Fruit fly (Drosophila melanogaster): ENCODE data around the gene Or85e.
A peak's percentile ranks its signal among the peaks of the same experiment; 100 is the strongest.

Or85e gene

dm6 chr3R:8670529-8671491 lies 35.1 kb upstream of the Or85e start, which contains the start of gene p (continued):
- TF ChIP-seq CG8478 (optimal IDR thresholded peaks at IDR 0.05): no peak
- TF ChIP-seq CG11696 (GFP tag; IDR thresholded peaks at IDR 0.05): no peak
- TF ChIP-seq CG3065 (GFP tag; optimal IDR thresholded peaks at IDR 0.05): no peak
- no peak for TF ChIP-seq CG9437 (GFP tag; optimal IDR thresholded peaks at IDR 0.05)
- TF ChIP-seq Oaz (GFP tag; IDR thresholded peaks at IDR 0.05): no peak
- peak; percentile 57 for TF ChIP-seq nerfin-1 (tag; optimal IDR thresholded peaks at IDR 0.05)
- TF ChIP-seq sim (GFP tag; IDR thresholded peaks at IDR 0.05): peak; percentile 48; the same call in 1 of the 2 replicates
- peak; percentile 51 for TF ChIP-seq Rfx (GFP tag; IDR thresholded peaks at IDR 0.05)
- peak; percentile 37 for TF ChIP-seq Drgx (GFP tag; IDR thresholded peaks at IDR 0.05)
- TF ChIP-seq ATbp (GFP tag; optimal IDR thresholded peaks at IDR 0.05): peak; percentile 42
- TF ChIP-seq ind (GFP tag; optimal IDR thresholded peaks at IDR 0.05): peak; percentile 30
- TF ChIP-seq ase (GFP tag; IDR thresholded peaks at IDR 0.05): no peak
- TF ChIP-seq CG4360 (GFP tag; IDR thresholded peaks at IDR 0.05): no peak
- TF ChIP-seq tap (tag; optimal IDR thresholded peaks at IDR 0.05): peak; percentile 4
- no peak for TF ChIP-seq abd-A (tag; optimal IDR thresholded peaks at IDR 0.05)
- TF ChIP-seq NC2α (GFP tag; optimal IDR thresholded peaks at IDR 0.05): peak; percentile 2
- TF ChIP-seq CG16779 (GFP tag; IDR thresholded peaks at IDR 0.05): no peak
- TF ChIP-seq tgo (GFP tag; IDR thresholded peaks at IDR 0.05): no peak
- no peak for TF ChIP-seq zfh1 (GFP tag; IDR thresholded peaks at IDR 0.05)
- 0 out of 2 replicates have a peak, but pooled peaks have one; percentile 28 for TF ChIP-seq Atf6 (GFP tag; IDR thresholded peaks at IDR 0.05)
- no peak for TF ChIP-seq ato (GFP tag; IDR thresholded peaks at IDR 0.05; ENCODE audit: partially characterized antibody)
- peak; percentile 78 for TF ChIP-seq cwo (GFP tag; optimal IDR thresholded peaks at IDR 0.05)
- 0 out of 2 replicates have a peak, but pooled peaks have one; percentile 21 for TF ChIP-seq wdn (GFP tag; IDR thresholded peaks at IDR 0.05)
- TF ChIP-seq CG10366 (GFP tag; IDR thresholded peaks at IDR 0.05): no peak
- TF ChIP-seq pb (GFP tag; optimal IDR thresholded peaks at IDR 0.05): peak; percentile 13
- no peak for TF ChIP-seq usp (GFP tag; optimal IDR thresholded peaks at IDR 0.05)
- peak; percentile 30 for TF ChIP-seq CG15269 (tag; optimal IDR thresholded peaks at IDR 0.05)
- TF ChIP-seq PHDP (tag; optimal IDR thresholded peaks at IDR 0.05): peak; percentile 56
- TF ChIP-seq CG1792 (GFP tag; optimal IDR thresholded peaks at IDR 0.05): no peak
- TF ChIP-seq Side (GFP tag; optimal IDR thresholded peaks at IDR 0.05): peak; percentile 28
- no peak for TF ChIP-seq btn (GFP tag; optimal IDR thresholded peaks at IDR 0.05)
- TF ChIP-seq emc (GFP tag; optimal IDR thresholded peaks at IDR 0.05): peak; percentile 22
- peak; percentile 14 for TF ChIP-seq CG13624 (GFP tag; optimal IDR thresholded peaks at IDR 0.05)
- peak; percentile 13 for TF ChIP-seq nmo (GFP tag; optimal IDR thresholded peaks at IDR 0.05)
- TF ChIP-seq z (GFP tag; IDR thresholded peaks at IDR 0.05): no peak
- no peak for TF ChIP-seq Nf-YB (GFP tag; optimal IDR thresholded peaks at IDR 0.05)
- TF ChIP-seq Poxn (GFP tag; IDR thresholded peaks at IDR 0.05): no peak
- no peak for TF ChIP-seq CG12104 (GFP tag; optimal IDR thresholded peaks at IDR 0.05)
- no peak for TF ChIP-seq Nf-YC (tag; optimal IDR thresholded peaks at IDR 0.05)
- no peak for TF ChIP-seq sc (optimal IDR thresholded peaks at IDR 0.05)
- TF ChIP-seq sc (GFP tag; optimal IDR thresholded peaks at IDR 0.05): no peak
- TF ChIP-seq Ets65A (GFP tag): peak; percentile 10
- no peak for TF ChIP-seq CG13287 (GFP tag; IDR thresholded peaks at IDR 0.05; ENCODE audit: partially characterized antibody)
- peak; percentile 72; the same call in 1 of the 2 replicates for TF ChIP-seq GATAe (GFP tag; conservative IDR thresholded peaks at IDR 0.05)
- TF ChIP-seq Kr (GFP tag; optimal IDR thresholded peaks at IDR 0.05): peak; percentile 42
- peak; percentile 51 for TF ChIP-seq ems (GFP tag; optimal IDR thresholded peaks at IDR 0.05)
- peak; percentile 64 for TF ChIP-seq salm (tag; optimal IDR thresholded peaks at IDR 0.05)
- peak; percentile 5 for TF ChIP-seq CG6813 (GFP tag; optimal IDR thresholded peaks at IDR 0.05)
- no peak for TF ChIP-seq Dfd (GFP tag; optimal IDR thresholded peaks at IDR 0.05)
- TF ChIP-seq HmgZ (tag; optimal IDR thresholded peaks at IDR 0.05): peak; percentile 37

Data from whole organism, embryonic.